Worm (Caenorhabditis elegans) whole organism, L2 larva: ENCODE data around the gene kin-2.

Source experiments
- ama-1 ChIP-seq: fragments of 150-350 bp; optimal IDR thresholded peaks from 2 replicates; lab custom pipeline; 2018; ENCODE audit warnings: inconsistent platforms
- unc-62 ChIP-seq: fragments of 150-350 bp; optimal IDR thresholded peaks from 2 replicates; lab custom pipeline; 2014; ENCODE audit warnings: missing biosample characterization, missing genetic modification reagents, missing genetic modification characterization

ce11 chrX:5972212-5972611 is 5.4 kb downstream of the kin-2 start:
- TF ChIP-seq unc-62 (no peak), ama-1 (no peak)
